Worm (Caenorhabditis elegans) whole organism, L2 larva: ENCODE data around the gene srw-16.

ENCODE experiments used
- aly-2 ChIP-seq: fragments of 150-350 bp; optimal IDR thresholded peaks from 2 replicates; lab custom pipeline; 2014; ENCODE audit warnings: missing biosample characterization, missing genetic modification characterization
- ama-1 ChIP-seq: fragments of 150-350 bp; optimal IDR thresholded peaks from 2 replicates; lab custom pipeline; 2018; ENCODE audit warnings: inconsistent platforms
- dmd-4 ChIP-seq: sonication (generic microtip); optimal IDR thresholded peaks from 2 replicates; lab custom pipeline; 2017; ENCODE audit warnings: missing biosample characterization, missing genetic modification characterization
- egl-27 ChIP-seq: sonication (generic microtip); optimal IDR thresholded peaks from 3 replicates; lab custom pipeline; 2017; ENCODE audit warnings: missing biosample characterization, missing genetic modification reagents, missing genetic modification characterization
- fos-1 ChIP-seq: fragments of 150-350 bp; optimal IDR thresholded peaks from 2 replicates; lab custom pipeline; 2014; ENCODE audit warnings: missing biosample characterization, missing genetic modification characterization
- lin-39 ChIP-seq: fragments of 150-350 bp; optimal IDR thresholded peaks from 2 replicates; lab custom pipeline; 2014; ENCODE audit warnings: missing biosample characterization, missing genetic modification reagents, missing genetic modification characterization
- lsy-2 ChIP-seq, 2 experiments: fragments of 150-350 bp in 1 of 2; sonication (generic microtip) in 1 of 2; optimal IDR thresholded peaks; 2 replicates each; lab custom pipeline; 2014 to 2017; ENCODE audit warnings: missing biosample characterization in 2 of 2, missing genetic modification characterization in 2 of 2
- mdl-1 ChIP-seq, 2 experiments: fragments of 150-350 bp in 1 of 2; sonication (generic microtip) in 1 of 2; optimal IDR thresholded peaks; 2 replicates each; lab custom pipeline; 2017; ENCODE audit warnings: missing biosample characterization in 2 of 2, missing genetic modification characterization in 2 of 2
- nhr-12 ChIP-seq: fragments of 150-350 bp; optimal IDR thresholded peaks from 2 replicates; lab custom pipeline; 2014; ENCODE audit warnings: missing biosample characterization, missing genetic modification characterization
- nhr-23 ChIP-seq: fragments of 150-350 bp; optimal IDR thresholded peaks from 2 replicates; lab custom pipeline; 2014; ENCODE audit warnings: missing biosample characterization, missing genetic modification reagents, missing genetic modification characterization
- nhr-237 ChIP-seq: fragments of 150-350 bp; optimal IDR thresholded peaks from 2 replicates; lab custom pipeline; 2014; ENCODE audit warnings: missing biosample characterization, missing genetic modification characterization
- nhr-77 ChIP-seq: fragments of 150-350 bp; optimal IDR thresholded peaks from 2 replicates; lab custom pipeline; 2014; ENCODE audit warnings: missing biosample characterization, missing genetic modification characterization
- unc-62 ChIP-seq: fragments of 150-350 bp; optimal IDR thresholded peaks from 2 replicates; lab custom pipeline; 2014; ENCODE audit warnings: missing biosample characterization, missing genetic modification reagents, missing genetic modification characterization

- TF ChIP-seq lin-39 (tag; lab: Kevin White, UChicago), result no peak
- TF ChIP-seq egl-27, result no peak
- no peak for TF ChIP-seq aly-2 (tag; lab: Kevin White, UChicago)
- TF ChIP-seq unc-62 (GFP tag; lab: Kevin White, UChicago), result no peak
- TF ChIP-seq nhr-77 (tag; lab: Kevin White, UChicago), result no peak
- no peak for TF ChIP-seq fos-1 (tag; lab: Kevin White, UChicago)
- no peak for TF ChIP-seq nhr-12 (tag; lab: Kevin White, UChicago)
- no peak for TF ChIP-seq mdl-1 (tag; optimal IDR thresholded peaks at IDR 0.05; lab: Kevin White, UChicago)
- TF ChIP-seq dmd-4 (tag; lab: Kevin White, UChicago), result no peak
- TF ChIP-seq nhr-237 (tag; lab: Kevin White, UChicago), result no peak
- TF ChIP-seq nhr-23 (tag; lab: Kevin White, UChicago), result no peak
- TF ChIP-seq ama-1 (lab: Kevin White, UChicago), result no peak
- no peak for TF ChIP-seq lsy-2 (tag; optimal IDR thresholded peaks at IDR 0.05; lab: Kevin White, UChicago)
These were observed 6.4 kb downstream of the srw-16 start, which contains the start of gene srw-22 for ce11 chrV:15268302-15268701.
